Worm (Caenorhabditis elegans): Measurements from ENCODE around the gene ttr-9.

- TF ChIP-seq hmg-20 (GFP tag; IDR thresholded peaks at IDR 0.05) (no peak), madf-8 (GFP tag; conservative IDR thresholded peaks at IDR 0.05) (no peak), ceh-91 (GFP tag; IDR thresholded peaks at IDR 0.05) (no peak), mes-4 (tag; optimal IDR thresholded peaks at IDR 0.05) (no peak), unc-130 (GFP tag; optimal IDR thresholded peaks at IDR 0.05) (no peak), snpc-4 (GFP tag; optimal IDR thresholded peaks at IDR 0.05) (no peak), snpc-4 (tag; optimal IDR thresholded peaks at IDR 0.05) (peak; percentile 9 to 47 (median 38)), let-607 (tag; optimal IDR thresholded peaks at IDR 0.05) (no peak), ekl-4 (GFP tag; IDR thresholded peaks at IDR 0.05) (no peak), pha-4 (tag; optimal IDR thresholded peaks at IDR 0.05) (no peak), F10E7.11 (tag; optimal IDR thresholded peaks at IDR 0.05) (no peak), lin-54 (GFP tag; optimal IDR thresholded peaks at IDR 0.05) (no peak), B0035.1 (tag; optimal IDR thresholded peaks at IDR 0.05) (no peak), unc-62 (GFP tag; optimal IDR thresholded peaks at IDR 0.05) (no peak)
Observed at ce11 chrIV:9508612-9509011, 2.5 kb upstream of the ttr-9 start, which contains the start of gene ethe-1.

Data from whole organism, young adult.